Fruit fly (Drosophila melanogaster) whole organism, wandering third instar larva: Measurements from ENCODE around the gene CG33278.

Experiments used
- Abd-B ChIP-seq: fragments of >200 bp; optimal IDR thresholded peaks from 2 replicates; lab custom pipeline; 2017; ENCODE audit warnings: missing biosample characterization, missing genetic modification characterization
- CG32264 ChIP-seq: fragments of 200-800 bp; sonication (Bioruptor generic); optimal IDR thresholded peaks from 2 replicates; lab custom pipeline; 2016; ENCODE audit warnings: missing biosample characterization, missing genetic modification characterization
- CG9705 ChIP-seq: fragments of 200-800 bp; sonication (Bioruptor generic); optimal IDR thresholded peaks from 2 replicates; lab custom pipeline; 2018; ENCODE audit warnings: missing biosample characterization, mild to moderate bottlenecking, missing genetic modification characterization
- CrebA ChIP-seq: fragments of 200-800 bp; sonication (Bioruptor generic); optimal IDR thresholded peaks from 2 replicates; lab custom pipeline; 2016; ENCODE audit warnings: missing biosample characterization, mild to moderate bottlenecking, missing genetic modification characterization, borderline replicate concordance
- Dfd ChIP-seq: fragments of >200 bp; optimal IDR thresholded peaks from 2 replicates; lab custom pipeline; 2017; ENCODE audit warnings: missing biosample characterization, missing genetic modification characterization
- Dif ChIP-seq: fragments of 200-275, 200-300 bp; sonication (Bioruptor generic); optimal IDR thresholded peaks from 2 replicates; lab custom pipeline; 2018; ENCODE audit warnings: missing biosample characterization, missing genetic modification characterization; ENCODE audit not compliant: partially characterized antibody
- GATAd ChIP-seq: sonication (Bioruptor generic); optimal IDR thresholded peaks from 2 replicates; lab custom pipeline; 2016; ENCODE audit warnings: missing biosample characterization, missing genetic modification characterization
- HLH106 ChIP-seq: fragments of 200-800 bp; optimal IDR thresholded peaks from 3 replicates; lab custom pipeline; 2019; ENCODE audit warnings: missing biosample characterization, mild to moderate bottlenecking, missing genetic modification characterization, moderate library complexity
- Hnf4 ChIP-seq: fragments of 200-800 bp; sonication (Bioruptor generic); optimal IDR thresholded peaks from 2 replicates; lab custom pipeline; 2016; ENCODE audit warnings: missing biosample characterization, mild to moderate bottlenecking, missing genetic modification characterization
- Hr78 ChIP-seq: fragments of >200 bp; optimal IDR thresholded peaks from 2 replicates; lab custom pipeline; 2017; ENCODE audit warnings: missing biosample characterization, missing genetic modification characterization
- Hr83 ChIP-seq: fragments of 200-300 bp; sonication (Bioruptor generic); optimal IDR thresholded peaks from 2 replicates; lab custom pipeline; 2016; ENCODE audit warnings: missing biosample characterization, mild to moderate bottlenecking, missing genetic modification characterization, moderate library complexity; ENCODE audit not compliant: poor library complexity, severe bottlenecking
- Jra ChIP-seq: sonication (Bioruptor generic); optimal IDR thresholded peaks from 2 replicates; lab custom pipeline; 2016; ENCODE audit warnings: missing biosample characterization, missing genetic modification characterization
- Myc ChIP-seq: fragments of >200 bp; optimal IDR thresholded peaks from 2 replicates; lab custom pipeline; 2017
- N ChIP-seq: fragments of >200 bp; optimal IDR thresholded peaks from 2 replicates; lab custom pipeline; 2018; ENCODE audit warnings: missing biosample characterization, missing external identifiers, missing genetic modification characterization
- OdsH ChIP-seq: fragments of 200-800 bp; sonication (Bioruptor generic); optimal IDR thresholded peaks from 2 replicates; lab custom pipeline; 2016; ENCODE audit warnings: missing biosample characterization, mild to moderate bottlenecking, missing genetic modification characterization
- Rel ChIP-seq, 2 experiments: fragments of 200-800 bp; sonication (Bioruptor generic) in 1 of 2; optimal IDR thresholded peaks; 2 replicates in 1 of 2; 3 replicates in 1 of 2; lab custom pipeline; 2016 to 2019; ENCODE audit warnings: mild to moderate bottlenecking in 2 of 2, missing biosample characterization in 2 of 2, missing genetic modification characterization in 2 of 2, moderate library complexity in 1 of 2
- Sp1 ChIP-seq: fragments of 200-800 bp; sonication (Bioruptor generic); optimal IDR thresholded peaks from 3 replicates; lab custom pipeline; 2019; ENCODE audit warnings: missing biosample characterization, mild to moderate bottlenecking, missing genetic modification characterization, moderate library complexity
- Vsx2 ChIP-seq: fragments of 200-300, 225-300 bp; sonication (Bioruptor generic); optimal IDR thresholded peaks from 2 replicates; lab custom pipeline; 2018; ENCODE audit warnings: missing biosample characterization, missing genetic modification characterization; ENCODE audit not compliant: partially characterized antibody
- brk ChIP-seq: fragments of 200-800 bp; sonication (Bioruptor generic); optimal IDR thresholded peaks from 2 replicates; lab custom pipeline; 2016; ENCODE audit warnings: missing biosample characterization, mild to moderate bottlenecking, missing genetic modification characterization
- dl ChIP-seq, 2 experiments: fragments of 175-275, 200-275 bp in 1 of 2; fragments of 200-275 bp in 1 of 2; sonication (Bioruptor generic); optimal IDR thresholded peaks; lab custom pipeline; 2018; ENCODE audit warnings: mild to moderate bottlenecking in 2 of 2, missing biosample characterization in 2 of 2, missing genetic modification characterization in 2 of 2, moderate library complexity in 2 of 2; ENCODE audit not compliant: partially characterized antibody in 2 of 2, insufficient read depth in 1 of 2
- dmrt93B ChIP-seq: fragments of 200-800 bp; sonication (Bioruptor generic); optimal IDR thresholded peaks from 2 replicates; lab custom pipeline; 2018; ENCODE audit warnings: missing biosample characterization, mild to moderate bottlenecking, missing genetic modification characterization
- dsf ChIP-seq: sonication (Bioruptor generic); optimal IDR thresholded peaks from 2 replicates; lab custom pipeline; 2016; ENCODE audit warnings: missing biosample characterization, missing genetic modification characterization, borderline replicate concordance
- foxo ChIP-seq, 2 experiments: fragments of 200-800 bp; sonication (Bioruptor generic); optimal IDR thresholded peaks; 2 replicates in 1 of 2; 3 replicates in 1 of 2; lab custom pipeline; 2016 to 2017; ENCODE audit warnings: missing biosample characterization in 2 of 2, missing genetic modification characterization in 2 of 2
- fru ChIP-seq: fragments of 200-800 bp; sonication (Bioruptor generic); optimal IDR thresholded peaks from 3 replicates; lab custom pipeline; 2016; ENCODE audit warnings: missing biosample characterization, mild to moderate bottlenecking, missing genetic modification characterization
- h ChIP-seq: fragments of 200-800 bp; sonication (Bioruptor generic); optimal IDR thresholded peaks from 3 replicates; lab custom pipeline; 2016; ENCODE audit warnings: missing biosample characterization, mild to moderate bottlenecking, missing genetic modification characterization
- jim ChIP-seq: fragments of 175-275, 200-325 bp; sonication (Bioruptor generic); optimal IDR thresholded peaks from 2 replicates; lab custom pipeline; 2016; ENCODE audit warnings: missing biosample characterization, mild to moderate bottlenecking, missing genetic modification characterization
- lola ChIP-seq: fragments of >200 bp; optimal IDR thresholded peaks from 2 replicates; lab custom pipeline; 2017; ENCODE audit warnings: missing biosample characterization, missing genetic modification characterization
- psq ChIP-seq: fragments of 200-800 bp; sonication (Bioruptor generic); optimal IDR thresholded peaks from 3 replicates; lab custom pipeline; 2017; ENCODE audit warnings: missing biosample characterization, mild to moderate bottlenecking, missing genetic modification characterization, moderate library complexity
- rgr ChIP-seq: fragments of 200-800 bp; sonication (Bioruptor generic); optimal IDR thresholded peaks from 3 replicates; lab custom pipeline; 2016; ENCODE audit warnings: missing biosample characterization, mild to moderate bottlenecking, missing genetic modification characterization
- sage ChIP-seq: fragments of 200-800 bp; sonication (Bioruptor generic); optimal IDR thresholded peaks from 2 replicates; lab custom pipeline; 2016; ENCODE audit warnings: missing biosample characterization, mild to moderate bottlenecking, missing genetic modification characterization
- tai ChIP-seq: sonication (Bioruptor generic); optimal IDR thresholded peaks from 2 replicates; lab custom pipeline; 2016; ENCODE audit warnings: missing biosample characterization, missing genetic modification characterization
- woc ChIP-seq: sonication (Bioruptor generic); optimal IDR thresholded peaks from 2 replicates; lab custom pipeline; 2016; ENCODE audit warnings: missing biosample characterization, mild to moderate bottlenecking, missing genetic modification characterization

Gene CG33278

dm6 chr3L:7475270-7475669 lies 24.6 kb downstream of the CG33278 start, which contains the start of gene CG43292:
Gene CG43292, plus strand, starts transcription at chr3L:7475570.
- no peak for TF ChIP-seq CrebA (GFP tag; lab: Kevin White, UChicago)
- no peak for TF ChIP-seq Vsx2 (GFP tag; lab: Kevin White, UChicago)
- no peak for TF ChIP-seq Hnf4 (GFP tag; lab: Kevin White, UChicago)

dm6 chr3L:7485667-7486066 lies 35.0 kb downstream of the CG33278 start, which contains the start of gene mthl6:
Gene mthl6, plus strand, starts transcription at chr3L:7485967.
- TF ChIP-seq psq (GFP tag; lab: Kevin White, UChicago) (no peak), OdsH (GFP tag; lab: Kevin White, UChicago) (no peak), woc (no peak), Hr78 (GFP tag; lab: Kevin White, UChicago) (no peak), foxo (GFP tag; optimal IDR thresholded peaks at IDR 0.05; lab: Kevin White, UChicago) (no peak), Hnf4 (GFP tag; lab: Kevin White, UChicago) (no peak), Jra (GFP tag; lab: Kevin White, UChicago) (no peak), tai (GFP tag; lab: Kevin White, UChicago) (no peak), HLH106 (tag; lab: Kevin White, UChicago) (no peak), brk (GFP tag; lab: Kevin White, UChicago) (no peak), GATAd (GFP tag; lab: Kevin White, UChicago) (no peak), Vsx2 (GFP tag; lab: Kevin White, UChicago) (no peak), dmrt93B (GFP tag; lab: Kevin White, UChicago) (no peak), Rel (GFP tag; optimal IDR thresholded peaks at IDR 0.05; lab: Kevin White, UChicago) (no peak), Rel (tag; optimal IDR thresholded peaks at IDR 0.05; lab: Kevin White, UChicago) (no peak), Sp1 (GFP tag; lab: Kevin White, UChicago) (no peak), Myc (lab: Kevin White, UChicago) (no peak), N (no peak), dsf (GFP tag; lab: Kevin White, UChicago) (no peak), fru (GFP tag; lab: Kevin White, UChicago) (no peak), Dfd (GFP tag; lab: Kevin White, UChicago) (no peak)

- no peak for TF ChIP-seq Dif (GFP tag; lab: Kevin White, UChicago)
- TF ChIP-seq foxo (GFP tag; optimal IDR thresholded peaks at IDR 0.05; lab: Kevin White, UChicago) = no peak
- TF ChIP-seq N = no peak
- no peak for TF ChIP-seq dl (GFP tag; optimal IDR thresholded peaks at IDR 0.05; lab: Kevin White, UChicago; ENCODE audit: insufficient read depth in 1 of 2, partially characterized antibody in 2 of 2)
- TF ChIP-seq Jra (GFP tag; lab: Kevin White, UChicago) = no peak
- no peak for TF ChIP-seq sage (GFP tag; lab: Kevin White, UChicago)
- TF ChIP-seq OdsH (GFP tag; lab: Kevin White, UChicago) = no peak
- no peak for TF ChIP-seq rgr (GFP tag; lab: Kevin White, UChicago)
- no peak for TF ChIP-seq Abd-B (GFP tag; lab: Kevin White, UChicago)
- no peak for TF ChIP-seq dsf (GFP tag; lab: Kevin White, UChicago)
Measured at dm6 chr3L:7491564-7491963, 40.9 kb downstream of the CG33278 start, which contains the start of gene Cyp316a1. Gene Cyp316a1, plus strand, starts transcription at chr3L:7491864.

dm6 chr3L:7496097-7496496 lies 45.4 kb downstream of the CG33278 start, which contains the start of gene Cyp4d8:
Gene Cyp4d8, minus strand, starts transcription at chr3L:7496197.
- no peak for TF ChIP-seq jim
- TF ChIP-seq lola = no peak
- TF ChIP-seq Sp1 (GFP tag; lab: Kevin White, UChicago) = no peak
- no peak for TF ChIP-seq h
- TF ChIP-seq Hr83 = no peak
- no peak for TF ChIP-seq CrebA (GFP tag; lab: Kevin White, UChicago)
- TF ChIP-seq CG32264 (GFP tag; lab: Kevin White, UChicago) = no peak
- no peak for TF ChIP-seq CG9705 (GFP tag; lab: Kevin White, UChicago)
- no peak for TF ChIP-seq tai (GFP tag; lab: Kevin White, UChicago)
